Fruit fly (Drosophila melanogaster) whole organism, wandering third instar larva: ENCODE results near the gene CG14835.

Experiments
- CG9705 ChIP-seq: fragments of 200-800 bp; sonication (Bioruptor generic); optimal IDR thresholded peaks from 2 replicates; lab custom pipeline; 2018; ENCODE audit warnings: missing biosample characterization, mild to moderate bottlenecking, missing genetic modification characterization
- CrebA ChIP-seq: fragments of 200-800 bp; sonication (Bioruptor generic); optimal IDR thresholded peaks from 2 replicates; lab custom pipeline; 2016; ENCODE audit warnings: missing biosample characterization, mild to moderate bottlenecking, missing genetic modification characterization, borderline replicate concordance
- Dfd ChIP-seq: fragments of >200 bp; optimal IDR thresholded peaks from 2 replicates; lab custom pipeline; 2017; ENCODE audit warnings: missing biosample characterization, missing genetic modification characterization
- Dif ChIP-seq: fragments of 200-275, 200-300 bp; sonication (Bioruptor generic); optimal IDR thresholded peaks from 2 replicates; lab custom pipeline; 2018; ENCODE audit warnings: missing biosample characterization, missing genetic modification characterization; ENCODE audit not compliant: partially characterized antibody
- GATAd ChIP-seq: sonication (Bioruptor generic); optimal IDR thresholded peaks from 2 replicates; lab custom pipeline; 2016; ENCODE audit warnings: missing biosample characterization, missing genetic modification characterization
- HLH106 ChIP-seq: fragments of 200-800 bp; optimal IDR thresholded peaks from 3 replicates; lab custom pipeline; 2019; ENCODE audit warnings: missing biosample characterization, mild to moderate bottlenecking, missing genetic modification characterization, moderate library complexity
- Hnf4 ChIP-seq: fragments of 200-800 bp; sonication (Bioruptor generic); optimal IDR thresholded peaks from 2 replicates; lab custom pipeline; 2016; ENCODE audit warnings: missing biosample characterization, mild to moderate bottlenecking, missing genetic modification characterization
- Hr78 ChIP-seq: fragments of >200 bp; optimal IDR thresholded peaks from 2 replicates; lab custom pipeline; 2017; ENCODE audit warnings: missing biosample characterization, missing genetic modification characterization
- Jra ChIP-seq: sonication (Bioruptor generic); optimal IDR thresholded peaks from 2 replicates; lab custom pipeline; 2016; ENCODE audit warnings: missing biosample characterization, missing genetic modification characterization
- Myc ChIP-seq: fragments of >200 bp; optimal IDR thresholded peaks from 2 replicates; lab custom pipeline; 2017
- N ChIP-seq: fragments of >200 bp; optimal IDR thresholded peaks from 2 replicates; lab custom pipeline; 2018; ENCODE audit warnings: missing biosample characterization, missing external identifiers, missing genetic modification characterization
- OdsH ChIP-seq: fragments of 200-800 bp; sonication (Bioruptor generic); optimal IDR thresholded peaks from 2 replicates; lab custom pipeline; 2016; ENCODE audit warnings: missing biosample characterization, mild to moderate bottlenecking, missing genetic modification characterization
- Rel ChIP-seq, 2 experiments: fragments of 200-800 bp; sonication (Bioruptor generic) in 1 of 2; optimal IDR thresholded peaks; 2 replicates in 1 of 2; 3 replicates in 1 of 2; lab custom pipeline; 2016 to 2019; ENCODE audit warnings: mild to moderate bottlenecking in 2 of 2, missing biosample characterization in 2 of 2, missing genetic modification characterization in 2 of 2, moderate library complexity in 1 of 2
- Sp1 ChIP-seq: fragments of 200-800 bp; sonication (Bioruptor generic); optimal IDR thresholded peaks from 3 replicates; lab custom pipeline; 2019; ENCODE audit warnings: missing biosample characterization, mild to moderate bottlenecking, missing genetic modification characterization, moderate library complexity
- Vsx2 ChIP-seq: fragments of 200-300, 225-300 bp; sonication (Bioruptor generic); optimal IDR thresholded peaks from 2 replicates; lab custom pipeline; 2018; ENCODE audit warnings: missing biosample characterization, missing genetic modification characterization; ENCODE audit not compliant: partially characterized antibody
- br ChIP-seq: fragments of 200-800 bp; sonication (Bioruptor generic); optimal IDR thresholded peaks from 2 replicates; lab custom pipeline; 2016; ENCODE audit warnings: missing biosample characterization, missing genetic modification characterization
- brk ChIP-seq: fragments of 200-800 bp; sonication (Bioruptor generic); optimal IDR thresholded peaks from 2 replicates; lab custom pipeline; 2016; ENCODE audit warnings: missing biosample characterization, mild to moderate bottlenecking, missing genetic modification characterization
- dl ChIP-seq, 2 experiments: fragments of 175-275, 200-275 bp in 1 of 2; fragments of 200-275 bp in 1 of 2; sonication (Bioruptor generic); optimal IDR thresholded peaks; lab custom pipeline; 2018; ENCODE audit warnings: mild to moderate bottlenecking in 2 of 2, missing biosample characterization in 2 of 2, missing genetic modification characterization in 2 of 2, moderate library complexity in 2 of 2; ENCODE audit not compliant: partially characterized antibody in 2 of 2, insufficient read depth in 1 of 2
- dmrt93B ChIP-seq: fragments of 200-800 bp; sonication (Bioruptor generic); optimal IDR thresholded peaks from 2 replicates; lab custom pipeline; 2018; ENCODE audit warnings: missing biosample characterization, mild to moderate bottlenecking, missing genetic modification characterization
- dsf ChIP-seq: sonication (Bioruptor generic); optimal IDR thresholded peaks from 2 replicates; lab custom pipeline; 2016; ENCODE audit warnings: missing biosample characterization, missing genetic modification characterization, borderline replicate concordance
- ey ChIP-seq: fragments of 200-800 bp; sonication (Bioruptor generic); optimal IDR thresholded peaks from 2 replicates; lab custom pipeline; 2016; ENCODE audit warnings: missing biosample characterization, missing genetic modification characterization
- foxo ChIP-seq, 2 experiments: fragments of 200-800 bp; sonication (Bioruptor generic); optimal IDR thresholded peaks; 2 replicates in 1 of 2; 3 replicates in 1 of 2; lab custom pipeline; 2016 to 2017; ENCODE audit warnings: missing biosample characterization in 2 of 2, missing genetic modification characterization in 2 of 2
- fru ChIP-seq: fragments of 200-800 bp; sonication (Bioruptor generic); optimal IDR thresholded peaks from 3 replicates; lab custom pipeline; 2016; ENCODE audit warnings: missing biosample characterization, mild to moderate bottlenecking, missing genetic modification characterization
- h ChIP-seq: fragments of 200-800 bp; sonication (Bioruptor generic); optimal IDR thresholded peaks from 3 replicates; lab custom pipeline; 2016; ENCODE audit warnings: missing biosample characterization, mild to moderate bottlenecking, missing genetic modification characterization
- jim ChIP-seq: fragments of 175-275, 200-325 bp; sonication (Bioruptor generic); optimal IDR thresholded peaks from 2 replicates; lab custom pipeline; 2016; ENCODE audit warnings: missing biosample characterization, mild to moderate bottlenecking, missing genetic modification characterization
- pan ChIP-seq: fragments of >200 bp; optimal IDR thresholded peaks from 2 replicates; lab custom pipeline; 2017
- psq ChIP-seq: fragments of 200-800 bp; sonication (Bioruptor generic); optimal IDR thresholded peaks from 3 replicates; lab custom pipeline; 2017; ENCODE audit warnings: missing biosample characterization, mild to moderate bottlenecking, missing genetic modification characterization, moderate library complexity
- rgr ChIP-seq: fragments of 200-800 bp; sonication (Bioruptor generic); optimal IDR thresholded peaks from 3 replicates; lab custom pipeline; 2016; ENCODE audit warnings: missing biosample characterization, mild to moderate bottlenecking, missing genetic modification characterization
- sage ChIP-seq: fragments of 200-800 bp; sonication (Bioruptor generic); optimal IDR thresholded peaks from 2 replicates; lab custom pipeline; 2016; ENCODE audit warnings: missing biosample characterization, mild to moderate bottlenecking, missing genetic modification characterization
- sv ChIP-seq: fragments of 200-800 bp; sonication (Bioruptor generic); optimal IDR thresholded peaks from 3 replicates; lab custom pipeline; 2016; ENCODE audit warnings: missing biosample characterization, missing genetic modification characterization
- tai ChIP-seq: sonication (Bioruptor generic); optimal IDR thresholded peaks from 2 replicates; lab custom pipeline; 2016; ENCODE audit warnings: missing biosample characterization, missing genetic modification characterization
- usp ChIP-seq: fragments of >200 bp; optimal IDR thresholded peaks from 2 replicates; lab custom pipeline; 2017; ENCODE audit warnings: missing biosample characterization, missing genetic modification characterization
- woc ChIP-seq: sonication (Bioruptor generic); optimal IDR thresholded peaks from 2 replicates; lab custom pipeline; 2016; ENCODE audit warnings: missing biosample characterization, mild to moderate bottlenecking, missing genetic modification characterization

CG14835 gene

DNA sequence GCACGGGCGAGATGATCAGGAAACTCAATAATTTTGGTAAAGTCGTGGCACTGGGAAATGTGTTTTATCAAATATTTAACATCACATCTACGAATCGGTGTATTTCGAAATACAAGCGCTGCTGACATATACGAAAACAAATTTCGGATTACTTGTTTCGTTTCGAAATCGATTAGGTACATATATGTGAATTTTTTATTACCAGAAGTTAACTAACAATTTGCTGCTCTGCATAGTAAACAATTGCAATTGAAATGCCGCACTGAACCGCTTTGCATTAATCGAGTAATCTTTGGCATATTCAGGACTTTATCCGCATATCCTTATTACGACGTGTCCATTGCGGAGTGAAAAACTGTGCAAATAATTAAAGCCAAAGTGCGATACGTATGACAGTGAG lies at the start of gene CG14835:
Gene CG14835, minus strand, starts transcription at position 101 of the 400 bp plus-strand sequence.
- TF ChIP-seq usp (GFP tag; lab: Kevin White, UChicago) (no peak), dl (GFP tag; optimal IDR thresholded peaks at IDR 0.05; lab: Kevin White, UChicago; ENCODE audit: insufficient read depth in 1 of 2, partially characterized antibody in 2 of 2) (no peak), OdsH (GFP tag; lab: Kevin White, UChicago) (no peak), foxo (GFP tag; optimal IDR thresholded peaks at IDR 0.05; lab: Kevin White, UChicago) (no peak), Myc (no peak), br (GFP tag; lab: Kevin White, UChicago) (no peak), brk (GFP tag; lab: Kevin White, UChicago) (no peak), N (GFP tag; lab: Kevin White, UChicago) (no peak), Hr78 (no peak), CG9705 (GFP tag; lab: Kevin White, UChicago) (no peak), sage (GFP tag; lab: Kevin White, UChicago) (no peak), Dfd (GFP tag; lab: Kevin White, UChicago) (no peak), Jra (GFP tag; lab: Kevin White, UChicago) (no peak), tai (GFP tag; lab: Kevin White, UChicago) (no peak), dsf (GFP tag; lab: Kevin White, UChicago) (no peak), Sp1 (no peak), CrebA (GFP tag; lab: Kevin White, UChicago) (no peak), woc (GFP tag; lab: Kevin White, UChicago) (no peak), Dif (GFP tag; lab: Kevin White, UChicago) (no peak)

DNA sequence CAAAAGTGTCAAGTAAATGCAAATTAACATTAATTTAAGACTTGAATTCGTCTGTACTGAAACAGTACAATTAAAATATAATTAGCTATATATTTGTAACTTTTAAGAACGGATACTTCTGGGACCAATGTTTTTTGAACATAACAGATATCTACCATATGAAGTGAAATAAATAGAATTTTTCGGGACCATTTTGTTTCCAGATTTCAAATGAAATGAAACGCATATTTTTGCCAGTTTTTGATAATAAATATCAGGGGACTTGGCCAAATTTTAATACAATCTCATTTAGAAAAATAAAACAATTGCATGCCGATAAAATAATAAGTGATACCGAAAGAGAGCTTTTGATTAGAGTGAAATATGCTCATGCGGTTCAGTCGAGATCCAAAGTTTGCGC lies 48.4 kb upstream of the CG14835 start, which contains the start of gene mthl6:
Gene mthl6, plus strand, starts transcription at position 301 of the 400 bp plus-strand sequence.
- no peak for TF ChIP-seq OdsH (GFP tag; lab: Kevin White, UChicago)
- no peak for TF ChIP-seq jim
- TF ChIP-seq h (GFP tag; lab: Kevin White, UChicago) = no peak
- TF ChIP-seq woc (GFP tag; lab: Kevin White, UChicago) = no peak
- TF ChIP-seq CrebA (GFP tag; lab: Kevin White, UChicago) = no peak
- no peak for TF ChIP-seq dsf (GFP tag; lab: Kevin White, UChicago)
- TF ChIP-seq Hr78 = no peak

DNA sequence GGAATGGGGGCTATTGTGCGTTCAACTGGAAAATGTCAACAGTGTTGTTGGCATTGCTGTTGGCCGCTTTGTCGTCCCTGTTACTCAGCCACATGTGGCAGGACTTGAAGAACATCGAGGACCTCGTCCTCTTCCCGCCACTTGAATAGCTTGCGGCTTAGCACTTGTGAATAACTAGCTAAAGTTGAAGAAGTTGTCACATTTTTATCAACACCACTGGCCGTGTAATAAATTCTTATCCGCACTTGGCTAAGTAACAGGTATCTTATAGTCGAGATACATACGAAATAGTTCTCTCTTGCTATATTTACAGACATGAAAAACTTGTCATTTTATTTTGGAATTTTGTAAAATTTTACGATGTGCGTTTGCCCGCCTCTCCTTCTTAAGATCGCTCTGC lies 38.0 kb upstream of the CG14835 start, which contains the start of gene CG43292:
Gene CG43292, plus strand, starts transcription at position 301 of the 400 bp plus-strand sequence.
- no peak for TF ChIP-seq rgr (GFP tag; lab: Kevin White, UChicago)
- TF ChIP-seq Myc = no peak
- TF ChIP-seq ey (GFP tag; lab: Kevin White, UChicago) = no peak
- no peak for TF ChIP-seq foxo (GFP tag; optimal IDR thresholded peaks at IDR 0.05; lab: Kevin White, UChicago)
- TF ChIP-seq jim = no peak
- no peak for TF ChIP-seq h (GFP tag; lab: Kevin White, UChicago)
- TF ChIP-seq sage (GFP tag; lab: Kevin White, UChicago) = no peak
- TF ChIP-seq pan (lab: Kevin White, UChicago) = no peak
- no peak for TF ChIP-seq dl (GFP tag; optimal IDR thresholded peaks at IDR 0.05; lab: Kevin White, UChicago; ENCODE audit: insufficient read depth in 1 of 2, partially characterized antibody in 2 of 2)
- TF ChIP-seq psq (GFP tag; lab: Kevin White, UChicago) = no peak
- no peak for TF ChIP-seq usp (GFP tag; lab: Kevin White, UChicago)
- TF ChIP-seq tai (GFP tag; lab: Kevin White, UChicago) = no peak
- no peak for TF ChIP-seq HLH106 (tag; lab: Kevin White, UChicago)
- TF ChIP-seq sv (GFP tag; lab: Kevin White, UChicago) = no peak
- no peak for TF ChIP-seq dmrt93B (GFP tag; lab: Kevin White, UChicago)
- no peak for TF ChIP-seq CrebA (GFP tag; lab: Kevin White, UChicago)
- no peak for TF ChIP-seq OdsH (GFP tag; lab: Kevin White, UChicago)
- no peak for TF ChIP-seq GATAd (GFP tag; lab: Kevin White, UChicago)
- TF ChIP-seq, all 38 proteins: peak for 0

DNA sequence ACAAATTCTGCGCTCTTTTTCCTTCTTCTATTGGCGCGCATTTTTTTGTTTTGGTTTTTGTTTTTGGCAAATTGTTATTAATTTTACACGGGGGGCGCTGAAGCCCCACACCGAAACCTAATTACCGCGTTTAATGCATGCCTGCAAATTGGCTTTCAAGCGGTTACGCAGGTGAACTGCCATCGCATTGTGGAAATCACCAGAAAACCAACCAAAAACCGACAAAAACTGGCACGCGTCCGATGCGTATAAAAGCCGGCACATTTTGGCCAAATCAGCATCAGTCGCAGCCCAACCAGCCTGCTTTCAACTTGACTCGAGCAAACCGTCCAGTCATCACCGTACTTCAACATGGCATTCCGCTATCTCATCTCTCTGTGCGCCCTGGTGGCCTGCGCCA lies 34.0 kb upstream of the CG14835 start, which contains the start of gene CG8541:
Gene CG8541, plus strand, starts transcription at position 301 of the 400 bp plus-strand sequence.
- TF ChIP-seq Hnf4 = no peak
- no peak for TF ChIP-seq Rel (GFP tag; optimal IDR thresholded peaks at IDR 0.05; lab: Kevin White, UChicago)
- no peak for TF ChIP-seq Rel (tag; optimal IDR thresholded peaks at IDR 0.05; lab: Kevin White, UChicago)
- no peak for TF ChIP-seq brk (GFP tag; lab: Kevin White, UChicago)
- TF ChIP-seq Vsx2 (GFP tag; lab: Kevin White, UChicago) = no peak
- no peak for TF ChIP-seq GATAd (GFP tag; lab: Kevin White, UChicago)
- no peak for TF ChIP-seq jim
- TF ChIP-seq fru = no peak
- no peak for TF ChIP-seq br (GFP tag; lab: Kevin White, UChicago)
- no peak for TF ChIP-seq rgr (GFP tag; lab: Kevin White, UChicago)
